Fruit fly (Drosophila melanogaster) whole organism, prepupa: ENCODE measurements around the gene CG32847.

Source experiments
- Blimp-1 ChIP-seq: fragments of 200-800 bp; sonication (Bioruptor generic); optimal IDR thresholded peaks from 3 replicates; lab custom pipeline; 2017; ENCODE audit warnings: missing biosample characterization, missing genetic modification characterization, mild to moderate bottlenecking, moderate library complexity, missing genetic modification reagents
- CG10631 ChIP-seq: fragments of 200-800 bp; sonication (Bioruptor generic); optimal IDR thresholded peaks from 2 replicates; lab custom pipeline; 2016; ENCODE audit warnings: missing biosample characterization, missing genetic modification characterization
- CG10669 ChIP-seq: fragments of 200-800 bp; sonication (Bioruptor generic); optimal IDR thresholded peaks from 3 replicates; lab custom pipeline; 2018; ENCODE audit warnings: missing biosample characterization, mild to moderate bottlenecking, missing genetic modification characterization, moderate library complexity
- CG11762 ChIP-seq: fragments of 200-800 bp; sonication (Bioruptor generic); optimal IDR thresholded peaks from 3 replicates; lab custom pipeline; 2016; ENCODE audit warnings: missing biosample characterization, missing genetic modification characterization; ENCODE audit not compliant: insufficient read depth
- CG11902 ChIP-seq: fragments of 200-800 bp; sonication (Bioruptor generic); optimal IDR thresholded peaks from 3 replicates; lab custom pipeline; 2016; ENCODE audit warnings: missing biosample characterization, missing genetic modification characterization
- CG15336 ChIP-seq: fragments of 200-800 bp; sonication (Bioruptor generic); IDR thresholded peaks from 2 replicates; pipeline ENCODE4 v1.3.6; 2022; ENCODE audit warnings: missing biosample characterization, missing genetic modification characterization
- CG3032 ChIP-seq: fragments of 200-800 bp; optimal IDR thresholded peaks from 2 replicates; lab custom pipeline; 2019; ENCODE audit warnings: missing biosample characterization, mild to moderate bottlenecking, missing genetic modification characterization, moderate library complexity
- CG32006 ChIP-seq: fragments of 200-800 bp; sonication (Bioruptor generic); optimal IDR thresholded peaks from 3 replicates; lab custom pipeline; 2017; ENCODE audit warnings: missing biosample characterization, mild to moderate bottlenecking, missing genetic modification characterization
- CG34406 ChIP-seq: fragments of 200-800 bp; sonication (Bioruptor generic); optimal IDR thresholded peaks from 3 replicates; lab custom pipeline; 2016; ENCODE audit warnings: missing biosample characterization, missing genetic modification characterization
- CG3919 ChIP-seq: fragments of 200-800 bp; sonication (Bioruptor generic); optimal IDR thresholded peaks from 3 replicates; lab custom pipeline; 2016; ENCODE audit warnings: missing biosample characterization, missing genetic modification characterization
- CG6792 ChIP-seq: fragments of 200-800 bp; sonication (Bioruptor generic); optimal IDR thresholded peaks from 3 replicates; lab custom pipeline; 2016; ENCODE audit warnings: missing biosample characterization, missing genetic modification characterization
- CG6808 ChIP-seq: fragments of 200-800 bp; sonication (Bioruptor generic); optimal IDR thresholded peaks from 3 replicates; lab custom pipeline; 2017; ENCODE audit warnings: missing biosample characterization, missing genetic modification characterization, mild to moderate bottlenecking, moderate library complexity, missing genetic modification reagents
- CG8119 ChIP-seq: fragments of 200-800 bp; sonication (Bioruptor generic); IDR thresholded peaks from 3 replicates; pipeline ENCODE4 v1.3.6; 2022; ENCODE audit warnings: missing biosample characterization, missing genetic modification characterization
- CG8319 ChIP-seq: fragments of 200-800 bp; sonication (Bioruptor generic); optimal IDR thresholded peaks from 3 replicates; lab custom pipeline; 2016; ENCODE audit warnings: missing biosample characterization, missing genetic modification characterization
- CG8632 ChIP-seq: fragments of 200-800 bp; sonication (Bioruptor generic); optimal IDR thresholded peaks from 3 replicates; lab custom pipeline; 2016; ENCODE audit warnings: missing biosample characterization, missing genetic modification characterization
- CG9139 ChIP-seq: fragments of 200-800 bp; sonication (Bioruptor generic); optimal IDR thresholded peaks from 3 replicates; lab custom pipeline; 2017; ENCODE audit warnings: missing biosample characterization, mild to moderate bottlenecking, missing genetic modification characterization
- Eip78C ChIP-seq: fragments of 200-800 bp; sonication (Bioruptor generic); peaks from one replicate; lab custom pipeline; 2016; ENCODE audit warnings: missing biosample characterization, missing genetic modification characterization
- Eip93F ChIP-seq: fragments of 200-800 bp; sonication (Bioruptor generic); optimal IDR thresholded peaks from 2 replicates; lab custom pipeline; 2016; ENCODE audit warnings: missing biosample characterization, mild to moderate bottlenecking, missing genetic modification characterization
- Ets21C ChIP-seq: fragments of 200-800 bp; sonication (Bioruptor generic); optimal IDR thresholded peaks from 3 replicates; lab custom pipeline; 2016; ENCODE audit warnings: missing biosample characterization, missing genetic modification characterization
- Ets96B ChIP-seq: fragments of 200-800 bp; optimal IDR thresholded peaks from 2 replicates; lab custom pipeline; 2019; ENCODE audit warnings: missing biosample characterization, mild to moderate bottlenecking, missing genetic modification characterization, moderate library complexity
- Gug ChIP-seq: fragments of 200-800 bp; sonication (Bioruptor generic); IDR thresholded peaks from 2 replicates; pipeline ENCODE4 v1.3.6; 2022; ENCODE audit warnings: missing biosample characterization, missing genetic modification characterization
- Hr38 ChIP-seq: sonication (Bioruptor generic); optimal IDR thresholded peaks from 2 replicates; lab custom pipeline; 2016; ENCODE audit warnings: missing biosample characterization, missing genetic modification characterization
- Hr39 ChIP-seq: fragments of 200-800 bp; sonication (Bioruptor generic); optimal IDR thresholded peaks from 2 replicates; lab custom pipeline; 2016; ENCODE audit warnings: missing biosample characterization, missing genetic modification characterization
- Hr4 ChIP-seq: fragments of 200-800 bp; sonication (Bioruptor generic); optimal IDR thresholded peaks from 3 replicates; lab custom pipeline; 2016; ENCODE audit warnings: missing biosample characterization, missing genetic modification characterization
- Lpt ChIP-seq: fragments of 200-800 bp; sonication (Bioruptor generic); optimal IDR thresholded peaks from 3 replicates; lab custom pipeline; 2016; ENCODE audit warnings: missing biosample characterization, missing genetic modification characterization
- Met ChIP-seq: fragments of 200-800 bp; sonication (Bioruptor generic); optimal IDR thresholded peaks from 3 replicates; lab custom pipeline; 2016; ENCODE audit warnings: missing biosample characterization, missing genetic modification characterization
- Sox102F ChIP-seq: fragments of 200-800 bp; sonication (Bioruptor generic); optimal IDR thresholded peaks from 2 replicates; lab custom pipeline; 2016; ENCODE audit warnings: missing biosample characterization, mild to moderate bottlenecking, missing genetic modification characterization
- Sox15 ChIP-seq: fragments of 200-800 bp; sonication (Bioruptor generic); optimal IDR thresholded peaks from 3 replicates; lab custom pipeline; 2016; ENCODE audit warnings: missing biosample characterization, missing genetic modification characterization
- achi ChIP-seq: fragments of 200-800 bp; sonication (Bioruptor generic); optimal IDR thresholded peaks from 3 replicates; lab custom pipeline; 2016; ENCODE audit warnings: missing biosample characterization, missing genetic modification characterization
- acj6 ChIP-seq: fragments of 200-800 bp; sonication (Bioruptor generic); optimal IDR thresholded peaks from 3 replicates; lab custom pipeline; 2016; ENCODE audit warnings: missing biosample characterization, missing genetic modification characterization
- dsx ChIP-seq: fragments of 200-800 bp; optimal IDR thresholded peaks from 3 replicates; lab custom pipeline; 2019; ENCODE audit warnings: missing biosample characterization, mild to moderate bottlenecking, missing genetic modification characterization, moderate library complexity; ENCODE audit not compliant: poor library complexity, severe bottlenecking
- eg ChIP-seq: fragments of 200-800 bp; sonication (Bioruptor generic); IDR thresholded peaks from 3 replicates; pipeline ENCODE4 v1.3.6; 2022; ENCODE audit warnings: missing biosample characterization, missing genetic modification characterization
- esn ChIP-seq: fragments of 200-800 bp; sonication (Bioruptor generic); optimal IDR thresholded peaks from 2 replicates; lab custom pipeline; 2016; ENCODE audit warnings: missing biosample characterization, mild to moderate bottlenecking, missing genetic modification characterization, moderate library complexity
- lz ChIP-seq: fragments of 200-800 bp; sonication (Bioruptor generic); optimal IDR thresholded peaks from 3 replicates; lab custom pipeline; 2016; ENCODE audit warnings: missing biosample characterization, missing genetic modification characterization
- net ChIP-seq: fragments of 200-800 bp; sonication (Bioruptor generic); optimal IDR thresholded peaks from 3 replicates; lab custom pipeline; 2016; ENCODE audit warnings: missing biosample characterization, missing genetic modification characterization
- pdm3 ChIP-seq: fragments of 200-800 bp; sonication (Bioruptor generic); optimal IDR thresholded peaks from 3 replicates; lab custom pipeline; 2016; ENCODE audit warnings: missing biosample characterization, missing genetic modification characterization
- salr ChIP-seq, 2 experiments: fragments of 200-800 bp; sonication (Bioruptor generic); optimal IDR thresholded peaks; 3 replicates each; lab custom pipeline; 2016 to 2018; ENCODE audit warnings: missing biosample characterization in 2 of 2, missing genetic modification characterization in 2 of 2, mild to moderate bottlenecking in 1 of 2
- spab ChIP-seq: fragments of 200-800 bp; sonication (Bioruptor generic); optimal IDR thresholded peaks from 2 replicates; lab custom pipeline; 2017; ENCODE audit warnings: missing biosample characterization, mild to moderate bottlenecking, missing genetic modification characterization, missing genetic modification reagents
- ss ChIP-seq, 2 experiments: fragments of 200-800 bp; sonication (Bioruptor generic); optimal IDR thresholded peaks; 2 replicates in 1 of 2; 3 replicates in 1 of 2; lab custom pipeline; 2017 to 2018; ENCODE audit warnings: mild to moderate bottlenecking in 2 of 2, missing biosample characterization in 2 of 2, missing genetic modification characterization in 2 of 2, moderate library complexity in 1 of 2
- svp ChIP-seq: fragments of 200-800 bp; sonication (Bioruptor generic); peaks from one replicate; lab custom pipeline; 2016; ENCODE audit warnings: missing biosample characterization, missing genetic modification characterization
- vri ChIP-seq: fragments of 200-800 bp; sonication (Bioruptor generic); optimal IDR thresholded peaks from 3 replicates; lab custom pipeline; 2016; ENCODE audit warnings: missing biosample characterization, mild to moderate bottlenecking, missing genetic modification characterization

The CG32847 gene

DNA sequence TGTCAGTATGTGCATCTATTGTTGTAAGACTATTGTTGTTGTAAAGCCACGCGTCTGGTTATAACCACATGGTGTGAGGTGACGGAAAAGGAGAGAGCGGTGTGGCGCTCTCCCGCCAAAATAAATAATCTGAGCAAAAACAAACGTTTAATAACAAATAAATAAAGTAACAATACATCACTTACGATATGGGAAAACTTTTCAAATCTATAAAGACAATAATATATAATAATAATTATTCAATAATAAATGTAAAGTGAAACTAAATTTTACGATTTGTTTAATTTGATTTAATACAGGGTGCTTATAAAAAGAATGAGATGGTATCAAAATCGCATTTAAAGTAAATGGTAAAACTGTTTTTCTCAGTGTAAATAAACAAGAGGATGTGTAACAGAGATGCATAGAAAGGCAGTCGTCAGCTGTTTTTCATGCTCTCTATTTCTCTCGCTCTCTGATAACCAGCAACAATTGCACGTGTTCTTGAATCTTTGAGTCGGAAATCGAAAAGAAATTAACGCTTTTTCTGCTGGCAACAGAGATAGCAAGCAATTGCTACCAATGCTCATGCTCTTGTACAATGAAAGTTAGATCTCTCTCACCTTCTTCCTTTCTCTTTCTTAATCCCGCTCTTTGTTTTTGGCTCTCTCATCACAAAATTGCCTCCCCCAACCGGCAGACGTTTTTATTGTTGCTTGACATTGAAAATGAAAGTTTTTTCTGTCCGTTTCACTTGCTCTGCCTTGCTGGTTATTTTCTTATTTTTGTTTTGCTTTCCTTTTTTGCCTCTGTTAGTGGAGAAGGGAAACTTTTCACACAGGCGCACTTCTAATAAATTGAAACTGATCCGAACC lies 22.5 kb upstream of the CG32847 start (continued):
- TF ChIP-seq CG11762 (GFP tag; lab: Kevin White, UChicago) (peak; percentile 74), CG8119 (peak; percentile 96), pdm3 (GFP tag; lab: Kevin White, UChicago) (peak; percentile 18), CG10631 (GFP tag; lab: Kevin White, UChicago) (peak; percentile 86), salr (GFP tag; optimal IDR thresholded peaks at IDR 0.05; lab: Kevin White, UChicago) (peak in 1 of 2 experiments; percentile 84), CG3032 (tag; lab: Kevin White, UChicago) (peak; percentile 88), esn (GFP tag; lab: Kevin White, UChicago) (peak; percentile 64), Sox102F (GFP tag; lab: Kevin White, UChicago) (peak; percentile 3), vri (GFP tag; lab: Kevin White, UChicago) (peak; percentile 3), eg (GFP tag; lab: Robert Waterston, UW) (peak; percentile 94), Eip93F (GFP tag; lab: Kevin White, UChicago) (no peak), CG3919 (GFP tag; lab: Kevin White, UChicago) (peak; percentile 86), CG34406 (peak; percentile 71), Hr39 (GFP tag; lab: Kevin White, UChicago) (no peak), CG6792 (peak; percentile 69), Hr38 (GFP tag; lab: Kevin White, UChicago) (no peak), Lpt (GFP tag; lab: Kevin White, UChicago) (peak; percentile 90), net (GFP tag; lab: Kevin White, UChicago) (peak; percentile 71), Ets96B (peak; percentile 74), lz (GFP tag; lab: Kevin White, UChicago) (peak; percentile 52), spab (peak; percentile 77)

DNA sequence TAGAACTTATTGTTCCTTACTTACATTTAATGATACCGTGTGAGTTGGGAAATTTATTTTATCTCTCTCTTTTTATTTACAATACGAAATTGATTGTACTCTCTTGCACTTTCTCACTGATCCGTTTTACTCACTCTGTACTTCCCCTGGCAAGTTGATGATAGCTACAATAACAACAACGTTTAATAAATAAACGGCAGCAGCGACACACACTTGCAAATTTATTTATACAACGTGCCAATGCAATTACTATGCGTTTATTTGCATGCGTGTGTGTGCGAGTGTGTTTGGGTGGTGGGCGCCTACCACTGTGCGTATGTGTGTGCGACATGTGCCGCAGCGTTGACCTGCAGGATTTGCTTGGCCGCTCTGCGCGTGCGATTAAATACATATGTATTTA lies 21.8 kb upstream of the CG32847 start:
- TF ChIP-seq svp (GFP tag; lab: Kevin White, UChicago) (peak; percentile 88), Eip78C (GFP tag; lab: Kevin White, UChicago) (peak; percentile 38), CG32006 (peak; percentile 23), Blimp-1 (GFP tag; lab: Kevin White, UChicago) (no peak), Hr39 (GFP tag; lab: Kevin White, UChicago) (no peak)

dm6 chr3L:15100983-15101382 lies 20.4 kb upstream of the CG32847 start:
- TF ChIP-seq CG8319 (no peak), Eip78C (GFP tag; lab: Kevin White, UChicago) (peak; percentile 33), Gug (GFP tag; lab: Robert Waterston, UW) (no peak), CG10631 (GFP tag; lab: Kevin White, UChicago) (no peak), acj6 (GFP tag; lab: Kevin White, UChicago) (no peak), Ets21C (no peak), CG9139 (GFP tag; lab: Kevin White, UChicago) (no peak), achi (GFP tag; lab: Kevin White, UChicago) (no peak)
- TF ChIP-seq, all 60 proteins: peak for 1

dm6 chr3L:15101639-15102413 lies 19.5 kb upstream of the CG32847 start:
- TF ChIP-seq CG10669 (GFP tag; lab: Kevin White, UChicago) (peak; percentile 33), CG8632 (GFP tag; lab: Kevin White, UChicago) (no peak), Hr4 (GFP tag; lab: Kevin White, UChicago) (peak; percentile 34), CG15336 (peak; percentile 37; the same call in 1 of the 2 replicates), CG9139 (GFP tag; lab: Kevin White, UChicago) (peak; percentile 3), Blimp-1 (GFP tag; lab: Kevin White, UChicago) (peak; percentile 46), Lpt (GFP tag; lab: Kevin White, UChicago) (peak; percentile 41), Sox15 (GFP tag; lab: Kevin White, UChicago) (peak; percentile 1), Eip93F (GFP tag; lab: Kevin White, UChicago) (no peak), Met (GFP tag; lab: Kevin White, UChicago) (peak; percentile 42), net (GFP tag; lab: Kevin White, UChicago) (peak; percentile 16), dsx (GFP tag; lab: Kevin White, UChicago) (peak; percentile 63), achi (GFP tag; lab: Kevin White, UChicago) (peak; percentile 35), CG10631 (GFP tag; lab: Kevin White, UChicago) (peak; percentile 13), salr (GFP tag; optimal IDR thresholded peaks at IDR 0.05; lab: Kevin White, UChicago) (no peak), lz (GFP tag; lab: Kevin White, UChicago) (peak; percentile 40), Gug (GFP tag; lab: Robert Waterston, UW) (no peak), ss (GFP tag; optimal IDR thresholded peaks at IDR 0.05; lab: Kevin White, UChicago) (peak in 1 of 2 experiments; percentile 85), CG6808 (GFP tag; lab: Kevin White, UChicago) (peak; percentile 6), CG8119 (no peak), CG11902 (peak; percentile 3)
